Worm (Caenorhabditis elegans): Measurements from ENCODE around the gene W06G6.11.
A peak's percentile ranks its signal among the peaks of the same experiment; 100 is the strongest.

W06G6.11 gene

DNA sequence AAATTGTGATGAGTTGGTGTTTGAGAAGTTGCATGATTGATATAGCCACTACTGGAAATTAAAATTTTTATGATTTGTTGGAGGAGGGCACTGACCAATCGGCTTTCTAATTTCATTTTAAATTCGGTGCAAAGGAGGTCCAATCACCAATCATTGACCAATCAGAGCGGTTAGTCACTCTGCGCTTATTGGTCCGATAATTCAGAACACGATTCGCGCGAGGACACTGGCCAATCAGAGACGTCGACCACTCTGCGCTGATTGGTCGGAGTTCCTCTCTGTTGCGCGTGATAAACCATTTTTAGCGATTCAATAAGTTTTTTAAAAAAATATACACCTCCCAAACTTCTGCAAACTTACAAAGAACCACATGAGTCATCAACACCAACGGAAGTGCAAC, 49.3 kb downstream of the W06G6.11 start:
- TF ChIP-seq nfya-1 (tag; optimal IDR thresholded peaks at IDR 0.05; ENCODE audit: insufficient read depth) (peak; percentile 62), lsy-12 (tag; optimal IDR thresholded peaks at IDR 0.05) (no peak)
